Worm (Caenorhabditis elegans): ENCODE results near the gene T22B7.22.

DNA sequence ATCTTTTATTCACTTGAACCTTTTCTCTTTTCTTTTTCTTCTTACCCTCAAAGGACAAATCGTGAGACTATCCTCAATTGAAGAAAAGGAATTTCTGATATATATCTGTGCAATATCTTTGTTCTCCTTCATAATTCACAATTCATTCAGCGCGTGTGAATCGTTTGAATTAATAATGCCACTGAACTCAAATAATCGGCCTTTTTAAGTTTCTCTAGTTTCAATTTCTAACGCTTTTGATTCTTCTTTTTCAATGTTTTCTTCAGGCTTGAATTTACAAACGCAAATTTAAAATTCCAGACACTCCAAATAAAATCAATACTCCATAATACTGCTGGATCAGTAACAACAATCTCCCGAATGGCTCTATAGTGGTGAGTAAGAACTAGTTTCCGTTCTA is 3.8 kb downstream of the T22B7.22 start, which contains the start of gene egl-13:
- no peak for TF ChIP-seq nhr-237 (tag; optimal IDR thresholded peaks at IDR 0.05)
- TF ChIP-seq cnd-1 (tag; optimal IDR thresholded peaks at IDR 0.05), result no peak
- TF ChIP-seq nhr-76 (tag; optimal IDR thresholded peaks at IDR 0.05), result no peak
- no peak for TF ChIP-seq bed-3 (GFP tag; optimal IDR thresholded peaks at IDR 0.05)

All from whole organism, mixed stage, embryonic.